Worm (Caenorhabditis elegans): ENCODE results near the gene Y37D8A.16.

Gene Y37D8A.16

DNA sequence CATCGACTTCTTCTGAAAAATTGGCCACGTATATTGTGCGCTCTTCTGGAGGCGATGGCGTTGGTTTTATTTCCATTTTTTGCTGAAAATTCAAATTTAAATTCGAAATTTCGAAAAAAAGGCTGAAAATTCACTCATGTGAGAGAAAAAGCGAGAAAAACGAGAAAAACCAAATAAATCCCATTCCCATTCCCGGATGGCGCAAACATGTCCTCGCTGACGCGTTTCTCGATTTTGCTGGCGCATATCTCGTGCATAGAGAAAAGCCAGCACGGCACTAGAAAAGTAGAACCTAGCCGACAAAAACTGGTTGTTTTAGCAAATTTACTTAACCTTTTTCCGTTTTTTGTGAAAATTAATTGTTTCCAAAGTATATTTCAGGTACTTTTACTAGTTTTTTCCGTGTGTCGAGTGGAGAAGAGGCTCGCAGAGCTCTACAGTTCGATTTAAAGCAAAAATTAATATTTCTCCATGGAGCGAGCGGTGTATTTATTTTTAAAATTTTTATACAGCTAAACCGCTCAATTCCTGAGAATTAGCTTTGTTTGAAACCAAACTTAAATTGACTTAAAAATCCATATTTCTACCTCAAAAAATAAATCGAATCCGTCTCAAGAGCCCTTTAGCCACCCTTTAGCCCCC, 13.4 kb upstream of the Y37D8A.16 start, which contains the start of gene rbm-7 (continued):
- TF ChIP-seq nhr-23 (tag; optimal IDR thresholded peaks at IDR 0.05) (no peak), dmd-4 (tag; optimal IDR thresholded peaks at IDR 0.05) (no peak), nhr-6 (tag; optimal IDR thresholded peaks at IDR 0.05) (no peak), sem-4 (tag; optimal IDR thresholded peaks at IDR 0.05) (peak; percentile 59), Y55F3AM.14 (GFP tag; optimal IDR thresholded peaks at IDR 0.05) (no peak), mab-5 (tag; optimal IDR thresholded peaks at IDR 0.05) (peak; percentile 44), lsy-2 (tag; optimal IDR thresholded peaks at IDR 0.05) (peak; percentile 85 to 88), ztf-1 (GFP tag; conservative IDR thresholded peaks at IDR 0.05) (no peak), blmp-1 (tag; optimal IDR thresholded peaks at IDR 0.05; ENCODE audit: insufficient read depth) (no peak), aly-2 (tag; optimal IDR thresholded peaks at IDR 0.05) (no peak), mbf-1 (tag; optimal IDR thresholded peaks at IDR 0.05) (no peak), C34F6.9 (tag; optimal IDR thresholded peaks at IDR 0.05) (peak; percentile 84), egl-27 (tag; optimal IDR thresholded peaks at IDR 0.05) (peak; percentile 40), ztf-11 (tag; optimal IDR thresholded peaks at IDR 0.05) (no peak), nhr-77 (tag; optimal IDR thresholded peaks at IDR 0.05) (no peak), nhr-129 (tag; optimal IDR thresholded peaks at IDR 0.05) (peak; percentile 63), lin-11 (tag; optimal IDR thresholded peaks at IDR 0.05) (peak; percentile 67), R02D3.7 (tag; optimal IDR thresholded peaks at IDR 0.05) (peak; percentile 30), unc-55 (GFP tag; optimal IDR thresholded peaks at IDR 0.05) (peak; percentile 78)

DNA sequence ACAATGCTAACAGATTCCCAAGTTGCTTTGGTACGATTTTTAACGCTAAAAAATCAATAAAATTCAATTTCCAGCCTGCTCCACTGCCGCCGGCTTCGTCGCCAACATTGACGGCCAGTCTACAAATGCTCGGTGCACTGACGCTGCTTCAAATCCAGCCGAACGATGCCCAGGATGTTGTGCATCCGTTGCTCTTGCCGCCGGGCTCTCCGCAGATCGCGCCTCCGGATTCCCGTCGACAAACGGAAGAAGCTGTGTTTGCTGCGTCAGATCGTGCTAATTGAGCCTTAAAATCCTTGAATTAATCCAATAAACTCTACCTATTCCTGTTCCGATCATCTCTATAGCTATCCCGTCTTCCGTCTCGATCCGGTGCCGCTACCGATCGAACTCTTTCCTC, 12.6 kb upstream of the Y37D8A.16 start:
- TF ChIP-seq nhr-10 (tag; optimal IDR thresholded peaks at IDR 0.05): no peak
- TF ChIP-seq C34F6.9 (tag; optimal IDR thresholded peaks at IDR 0.05): no peak
- no peak for TF ChIP-seq mdl-1 (tag; optimal IDR thresholded peaks at IDR 0.05)
- TF ChIP-seq unc-39 (tag; optimal IDR thresholded peaks at IDR 0.05): no peak
- no peak for TF ChIP-seq ztf-4 (tag; optimal IDR thresholded peaks at IDR 0.05)
- no peak for TF ChIP-seq alr-1 (tag; optimal IDR thresholded peaks at IDR 0.05)

DNA sequence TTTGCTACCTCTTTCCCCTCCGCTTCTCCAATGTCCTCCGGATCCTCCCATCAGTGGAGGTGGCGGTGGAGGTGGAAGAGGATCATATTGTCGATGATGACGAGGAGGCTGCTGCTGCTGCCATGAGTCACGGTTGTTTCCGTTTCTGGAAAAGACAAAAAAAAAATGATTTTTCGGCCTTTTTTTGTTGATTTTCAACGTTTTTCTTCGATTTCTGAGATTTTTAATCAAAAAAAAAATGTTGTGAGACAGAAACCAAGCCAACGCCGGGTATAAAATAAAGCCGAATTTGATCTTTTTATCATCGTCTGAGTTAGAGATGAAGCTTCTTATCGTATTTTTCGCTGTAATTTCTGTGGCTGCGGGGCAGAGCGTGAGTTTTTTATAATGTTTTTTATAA, 11.1 kb upstream of the Y37D8A.16 start, which contains the start of gene Y37D8A.19:
Gene Y37D8A.19, plus strand, starts transcription at position 301 of the 400 bp plus-strand sequence.
- TF ChIP-seq dmd-4 (tag; optimal IDR thresholded peaks at IDR 0.05): no peak
- TF ChIP-seq ZK546.5 (tag; optimal IDR thresholded peaks at IDR 0.05): no peak
- no peak for TF ChIP-seq unc-55 (GFP tag; optimal IDR thresholded peaks at IDR 0.05)
- TF ChIP-seq skn-1 (tag; optimal IDR thresholded peaks at IDR 0.05): no peak

DNA sequence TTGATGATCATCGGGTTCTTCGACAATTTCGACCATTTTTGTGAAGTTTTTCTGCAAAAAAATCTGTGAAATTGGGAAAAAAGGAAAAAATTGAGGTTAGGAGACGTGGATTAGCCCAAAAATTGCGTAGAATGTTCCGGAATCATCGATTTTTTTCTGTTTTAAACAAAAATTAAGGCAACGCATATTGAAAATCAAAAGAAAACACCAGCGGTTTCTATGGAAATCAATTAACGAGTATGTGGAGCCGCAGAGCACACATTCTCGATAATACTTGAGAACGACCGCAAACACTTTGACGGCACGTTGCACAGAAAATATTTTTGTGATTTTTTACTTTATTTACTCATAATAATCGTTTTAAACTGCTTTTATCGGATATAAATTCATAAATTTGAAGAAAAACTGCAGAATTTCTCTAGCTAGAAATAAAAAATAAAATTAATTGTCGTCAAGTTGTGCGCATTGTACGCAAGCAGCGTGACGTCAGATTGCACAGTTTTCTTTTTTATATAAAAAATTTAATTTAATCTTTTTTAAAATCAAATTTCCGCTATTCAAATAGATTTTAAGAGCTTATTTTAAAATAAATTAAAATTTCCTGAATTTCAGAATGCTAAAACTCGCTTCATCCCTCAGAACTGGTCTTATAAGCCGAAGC, 7.6 kb upstream of the Y37D8A.16 start, which contains the start of the genes npp-25 and mrps-10:
Gene npp-25, minus strand, starts transcription at position 51 of the 661 bp plus-strand sequence.
Gene mrps-10, plus strand, starts transcription at position 611 of the 661 bp plus-strand sequence.
- no peak for TF ChIP-seq elt-3 (tag; optimal IDR thresholded peaks at IDR 0.05)
- peak; percentile 28 for TF ChIP-seq unc-55 (GFP tag; optimal IDR thresholded peaks at IDR 0.05)
- TF ChIP-seq C34F6.9 (tag; optimal IDR thresholded peaks at IDR 0.05): peak; percentile 40
- TF ChIP-seq nhr-21 (tag; optimal IDR thresholded peaks at IDR 0.05): no peak
- TF ChIP-seq lin-13 (GFP tag; optimal IDR thresholded peaks at IDR 0.05): peak; percentile 52
- TF ChIP-seq fos-1 (tag; optimal IDR thresholded peaks at IDR 0.05): peak; percentile 29
- no peak for TF ChIP-seq alr-1 (tag; optimal IDR thresholded peaks at IDR 0.05)
- TF ChIP-seq lsy-2 (tag; optimal IDR thresholded peaks at IDR 0.05): peak in 1 of 2 experiments; percentile 72
- TF ChIP-seq ztf-1 (GFP tag; conservative IDR thresholded peaks at IDR 0.05): no peak
- no peak for TF ChIP-seq gmeb-1 (tag; optimal IDR thresholded peaks at IDR 0.05)

DNA sequence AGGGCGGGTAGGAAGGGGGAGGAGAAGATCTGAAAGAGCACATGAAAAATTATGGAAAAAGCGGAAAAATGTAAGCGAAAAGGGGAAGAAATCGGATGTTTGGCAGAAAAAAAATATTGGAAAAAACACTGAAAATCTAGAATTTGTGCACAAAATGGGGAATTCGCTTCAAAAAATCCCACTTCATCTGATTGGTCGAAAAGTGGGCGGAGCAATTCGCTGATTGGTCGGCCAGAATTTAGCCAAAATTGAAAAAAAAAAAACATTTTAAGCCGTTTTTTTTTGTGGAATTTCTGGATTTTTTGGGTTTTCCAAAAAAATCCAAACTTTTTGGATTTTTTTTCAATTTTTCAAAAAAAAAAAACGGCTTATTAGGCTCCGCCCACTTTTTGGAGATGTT, 2.3 kb upstream of the Y37D8A.16 start:
- TF ChIP-seq zag-1 (tag; optimal IDR thresholded peaks at IDR 0.05) (no peak), nhr-6 (tag; optimal IDR thresholded peaks at IDR 0.05) (no peak), C34F6.9 (tag; optimal IDR thresholded peaks at IDR 0.05) (no peak), nhr-11 (tag; optimal IDR thresholded peaks at IDR 0.05) (no peak), peb-1 (tag; optimal IDR thresholded peaks at IDR 0.05) (no peak), elt-1 (tag; optimal IDR thresholded peaks at IDR 0.05) (no peak), nhr-12 (tag; optimal IDR thresholded peaks at IDR 0.05) (no peak), egl-27 (tag; optimal IDR thresholded peaks at IDR 0.05) (no peak), fos-1 (tag; optimal IDR thresholded peaks at IDR 0.05) (no peak), alr-1 (tag; optimal IDR thresholded peaks at IDR 0.05) (no peak), nhr-77 (tag; optimal IDR thresholded peaks at IDR 0.05) (no peak), ceh-82 (tag; optimal IDR thresholded peaks at IDR 0.05) (no peak), sma-3 (GFP tag; optimal IDR thresholded peaks at IDR 0.05) (no peak), lsy-2 (tag; optimal IDR thresholded peaks at IDR 0.05) (no peak), nhr-21 (tag; optimal IDR thresholded peaks at IDR 0.05) (no peak)

All from whole organism, L2 larva.